Worm (Caenorhabditis elegans) whole organism, L1 larva: ENCODE measurements around the gene W06B4.1.

ENCODE experiments used
- C16A3.4 ChIP-seq: fragments of 150-350 bp; optimal IDR thresholded peaks from 2 replicates; lab custom pipeline; 2014; ENCODE audit warnings: missing biosample characterization, missing genetic modification characterization
- C34B4.2 ChIP-seq: sonication (generic microtip); optimal IDR thresholded peaks from 2 replicates; lab custom pipeline; 2017; ENCODE audit warnings: mild to moderate bottlenecking, missing genetic modification characterization, missing compliant biosample characterization
- Y116A8C.19 ChIP-seq: sonication (generic microtip); optimal IDR thresholded peaks from 2 replicates; lab custom pipeline; 2016; ENCODE audit warnings: missing compliant biosample characterization, missing genetic modification characterization, borderline replicate concordance
- ama-1 ChIP-seq: fragments of 150-350 bp; optimal IDR thresholded peaks from 2 replicates; lab custom pipeline; 2014
- blmp-1 ChIP-seq: fragments of 150-350 bp; optimal IDR thresholded peaks from 2 replicates; lab custom pipeline; 2014; ENCODE audit warnings: missing biosample characterization, missing genetic modification characterization
- ceh-63 ChIP-seq: fragments of 200-800 bp; sonication (Bioruptor generic); optimal IDR thresholded peaks from 2 replicates; lab custom pipeline; 2018; ENCODE audit warnings: mild to moderate bottlenecking, missing genetic modification characterization, missing compliant biosample characterization
- ceh-8 ChIP-seq: fragments of 200-800 bp; sonication (Bioruptor generic); optimal IDR thresholded peaks from 2 replicates; lab custom pipeline; 2018; ENCODE audit warnings: mild to moderate bottlenecking, missing genetic modification characterization, moderate library complexity, missing compliant biosample characterization
- ceh-90 ChIP-seq: sonication (generic microtip); optimal IDR thresholded peaks from 2 replicates; lab custom pipeline; 2016; ENCODE audit warnings: missing genetic modification characterization, missing compliant biosample characterization
- ces-1 ChIP-seq: fragments of 150-350 bp; optimal IDR thresholded peaks from 2 replicates; lab custom pipeline; 2014; ENCODE audit warnings: missing biosample characterization, missing genetic modification reagents, missing genetic modification characterization
- dpl-1 ChIP-seq, 3 experiments: fragments of 150-350 bp in 2 of 3; sonication (generic microtip) in 1 of 3; optimal IDR thresholded peaks; 2 replicates each; lab custom pipeline; 2014 to 2017; ENCODE audit warnings: missing biosample characterization in 3 of 3, missing genetic modification characterization in 3 of 3, missing genetic modification reagents in 3 of 3
- dsc-1 ChIP-seq: sonication (generic microtip); optimal IDR thresholded peaks from 2 replicates; lab custom pipeline; 2016; ENCODE audit warnings: mild to moderate bottlenecking, missing genetic modification characterization, missing compliant biosample characterization
- efl-1 ChIP-seq, 4 experiments: fragments of 150-350 bp; optimal IDR thresholded peaks in 3 of 4; peaks in 1 of 4; 1 replicate in 1 of 4; 2 replicates in 3 of 4; lab custom pipeline; 2014; ENCODE audit warnings: missing biosample characterization in 2 of 4, missing genetic modification characterization in 2 of 4, missing genetic modification reagents in 2 of 4
- efl-3 ChIP-seq: fragments of 200-800 bp; sonication (Bioruptor generic); optimal IDR thresholded peaks from 2 replicates; lab custom pipeline; 2018; ENCODE audit warnings: mild to moderate bottlenecking, missing genetic modification characterization, missing compliant biosample characterization
- egl-13 ChIP-seq: sonication (generic microtip); optimal IDR thresholded peaks from 2 replicates; lab custom pipeline; 2016; ENCODE audit warnings: missing genotype, missing genetic modification reagents, missing genetic modification characterization, missing compliant biosample characterization
- egl-27 ChIP-seq, 2 experiments: fragments of 150-350 bp in 1 of 2; sonication (generic microtip); optimal IDR thresholded peaks; 3 replicates each; lab custom pipeline; 2017 to 2018; ENCODE audit warnings: missing biosample characterization in 2 of 2, missing genetic modification characterization in 2 of 2, missing genetic modification reagents in 2 of 2
- ets-5 ChIP-seq: fragments of 200-800 bp; sonication (Bioruptor generic); IDR thresholded peaks from 2 replicates; pipeline ENCODE4 v1.3.6; 2022; ENCODE audit warnings: missing genetic modification characterization, missing compliant biosample characterization
- fkh-8 ChIP-seq: sonication (generic microtip); optimal IDR thresholded peaks from 2 replicates; lab custom pipeline; 2016; ENCODE audit warnings: mild to moderate bottlenecking, missing genetic modification characterization, missing compliant biosample characterization
- fos-1 ChIP-seq: fragments of 150-350 bp; optimal IDR thresholded peaks from 2 replicates; lab custom pipeline; 2014; ENCODE audit warnings: missing biosample characterization, missing genetic modification characterization
- grh-1 ChIP-seq: fragments of 200-800 bp; sonication (Bioruptor generic); IDR thresholded peaks from 2 replicates; pipeline ENCODE4 v1.3.6; 2022; ENCODE audit warnings: missing genetic modification reagents, missing genetic modification characterization, missing compliant biosample characterization
- isw-1 ChIP-seq: fragments of 200-800 bp; sonication (Bioruptor generic); IDR thresholded peaks from 2 replicates; pipeline ENCODE4 v1.3.6; 2022; ENCODE audit warnings: missing genetic modification characterization, missing compliant biosample characterization
- lin-13 ChIP-seq: fragments of 150-350 bp; optimal IDR thresholded peaks from 2 replicates; lab custom pipeline; 2014; ENCODE audit warnings: missing biosample characterization, missing genetic modification reagents, missing genetic modification characterization
- lin-14 ChIP-seq: fragments of 200-800 bp; sonication (Bioruptor generic); optimal IDR thresholded peaks from 2 replicates; lab custom pipeline; 2018; ENCODE audit warnings: mild to moderate bottlenecking, missing genetic modification characterization, moderate library complexity, missing compliant biosample characterization
- lin-35 ChIP-seq, 2 experiments: fragments of 150-350 bp; optimal IDR thresholded peaks; 2 replicates each; lab custom pipeline; 2014; ENCODE audit warnings: missing biosample characterization in 2 of 2, missing genetic modification characterization in 2 of 2, missing genetic modification reagents in 2 of 2
- lir-3 ChIP-seq: sonication (generic microtip); optimal IDR thresholded peaks from 2 replicates; lab custom pipeline; 2016; ENCODE audit warnings: mild to moderate bottlenecking, missing genetic modification characterization, moderate library complexity, missing compliant biosample characterization; ENCODE audit not compliant: poor library complexity
- lsy-2 ChIP-seq, 2 experiments: fragments of 150-350 bp; optimal IDR thresholded peaks; 2 replicates each; lab custom pipeline; 2014; ENCODE audit warnings: missing biosample characterization in 2 of 2, missing genetic modification characterization in 2 of 2
- mab-9 ChIP-seq: fragments of 200-800 bp; sonication (Bioruptor generic); IDR thresholded peaks from 2 replicates; pipeline ENCODE4 v1.3.6; 2022; ENCODE audit warnings: missing genetic modification reagents, missing genetic modification characterization, missing compliant biosample characterization
- mdl-1 ChIP-seq, 2 experiments: fragments of 150-350 bp; optimal IDR thresholded peaks; 2 replicates each; lab custom pipeline; 2014 to 2017; ENCODE audit warnings: missing biosample characterization in 2 of 2, missing genetic modification characterization in 2 of 2, inconsistent platforms in 1 of 2
- mef-2 ChIP-seq: fragments of 150-350 bp; optimal IDR thresholded peaks from 2 replicates; lab custom pipeline; 2014; ENCODE audit warnings: missing biosample characterization, missing genetic modification characterization
- nhr-11 ChIP-seq: fragments of 150-350 bp; optimal IDR thresholded peaks from 2 replicates; lab custom pipeline; 2014; ENCODE audit warnings: missing biosample characterization, missing genetic modification characterization
- nhr-28 ChIP-seq: fragments of 150-350 bp; optimal IDR thresholded peaks from 2 replicates; lab custom pipeline; 2014; ENCODE audit warnings: missing biosample characterization, missing genetic modification characterization
- nhr-47 ChIP-seq: sonication (generic microtip); optimal IDR thresholded peaks from 2 replicates; lab custom pipeline; 2016; ENCODE audit warnings: mild to moderate bottlenecking, missing genetic modification characterization, moderate library complexity, missing compliant biosample characterization
- nhr-71 ChIP-seq: sonication (generic microtip); optimal IDR thresholded peaks from 2 replicates; lab custom pipeline; 2016; ENCODE audit warnings: mild to moderate bottlenecking, missing genetic modification characterization, moderate library complexity, missing compliant biosample characterization
- nhr-76 ChIP-seq: sonication (generic microtip); optimal IDR thresholded peaks from 2 replicates; lab custom pipeline; 2017; ENCODE audit warnings: missing biosample characterization, missing genetic modification characterization
- nhr-84 ChIP-seq: sonication (generic microtip); optimal IDR thresholded peaks from 2 replicates; lab custom pipeline; 2017; ENCODE audit warnings: missing biosample characterization, missing genetic modification characterization
- nhr-85 ChIP-seq: sonication (generic microtip); peaks from one replicate; lab custom pipeline; 2016; ENCODE audit warnings: missing genetic modification characterization, inconsistent platforms, missing compliant biosample characterization
- nhr-90 ChIP-seq: sonication (generic microtip); optimal IDR thresholded peaks from 2 replicates; lab custom pipeline; 2016; ENCODE audit warnings: mild to moderate bottlenecking, missing genetic modification characterization, missing compliant biosample characterization; ENCODE audit not compliant: poor library complexity
- pag-3 ChIP-seq: sonication (generic microtip); optimal IDR thresholded peaks from 2 replicates; lab custom pipeline; 2017; ENCODE audit warnings: missing genetic modification characterization, mild to moderate bottlenecking, missing compliant biosample characterization, antibody characterized with exemption, borderline replicate concordance; ENCODE audit not compliant: insufficient read depth
- pqm-1 ChIP-seq: sonication (generic microtip); optimal IDR thresholded peaks from 3 replicates; lab custom pipeline; 2017; ENCODE audit warnings: missing biosample characterization, missing genetic modification characterization
- rnt-1 ChIP-seq: sonication (generic microtip); optimal IDR thresholded peaks from 2 replicates; lab custom pipeline; 2016; ENCODE audit warnings: mild to moderate bottlenecking, missing genetic modification characterization, moderate library complexity, missing compliant biosample characterization
- snpc-4 ChIP-seq: fragments of 150-350 bp; optimal IDR thresholded peaks from 2 replicates; lab custom pipeline; 2014; ENCODE audit warnings: missing biosample characterization, missing genetic modification characterization
- snu-23 ChIP-seq: sonication (generic microtip); optimal IDR thresholded peaks from 2 replicates; lab custom pipeline; 2016; ENCODE audit warnings: missing genetic modification characterization, missing compliant biosample characterization
- sox-4 ChIP-seq: sonication (generic microtip); optimal IDR thresholded peaks from 2 replicates; lab custom pipeline; 2016; ENCODE audit warnings: missing genetic modification characterization, missing compliant biosample characterization
- sptf-1 ChIP-seq: fragments of 150-350 bp; optimal IDR thresholded peaks from 2 replicates; lab custom pipeline; 2014; ENCODE audit warnings: missing biosample characterization, missing genetic modification characterization
- swsn-7 ChIP-seq: sonication (generic microtip); optimal IDR thresholded peaks from 2 replicates; lab custom pipeline; 2016; ENCODE audit warnings: missing genetic modification characterization, missing compliant biosample characterization
- unc-86 ChIP-seq: sonication (generic microtip); optimal IDR thresholded peaks from 2 replicates; lab custom pipeline; 2016; ENCODE audit warnings: missing genetic modification characterization, missing compliant biosample characterization
- ztf-11 ChIP-seq, 2 experiments: sonication (generic microtip); optimal IDR thresholded peaks; 2 replicates each; lab custom pipeline; 2016 to 2017; ENCODE audit warnings: missing genetic modification characterization in 2 of 2, missing biosample characterization in 1 of 2, missing compliant biosample characterization in 1 of 2

W06B4.1 gene

ce11 chrII:4489288-4489687 lies 17.9 kb downstream of the W06B4.1 start, which contains the start of gene T05C1.3:
TSS of gene T05C1.3 (minus strand) at chrII:4489388.
- TF ChIP-seq nhr-85 (tag; lab: Kevin White, UChicago) (no peak), mef-2 (tag; lab: Kevin White, UChicago) (no peak), ceh-90 (tag; lab: Kevin White, UChicago) (no peak), Y116A8C.19 (tag; lab: Kevin White, UChicago) (no peak)

- TF ChIP-seq lir-3 (tag; lab: Kevin White, UChicago) (no peak), grh-1 (GFP tag; lab: Robert Waterston, UW) (no peak), egl-27 (tag; optimal IDR thresholded peaks at IDR 0.05; lab: Kevin White, UChicago) (no peak), sox-4 (tag; lab: Kevin White, UChicago) (no peak), nhr-84 (tag; lab: Kevin White, UChicago) (no peak), nhr-76 (tag; lab: Kevin White, UChicago) (no peak), isw-1 (GFP tag; lab: Robert Waterston, UW) (no peak), pqm-1 (tag; lab: Kevin White, UChicago) (no peak), ceh-8 (GFP tag; lab: Kevin White, UChicago) (no peak), dsc-1 (tag; lab: Kevin White, UChicago) (no peak), sptf-1 (tag; lab: Kevin White, UChicago) (no peak), mdl-1 (tag; optimal IDR thresholded peaks at IDR 0.05; lab: Kevin White, UChicago) (no peak), C16A3.4 (no peak), nhr-28 (tag; lab: Kevin White, UChicago) (no peak), ama-1 (lab: Kevin White, UChicago) (no peak), rnt-1 (tag; lab: Kevin White, UChicago) (no peak), nhr-85 (tag; lab: Kevin White, UChicago) (no peak), blmp-1 (tag; lab: Kevin White, UChicago) (no peak)
These were observed 19.3 kb downstream of the W06B4.1 start, which contains the start of gene T05C1.5 for ce11 chrII:4490729-4491128. TSS of gene T05C1.5 (minus strand) at chrII:4490829.

- TF ChIP-seq efl-1 (optimal IDR thresholded peaks at IDR 0.05; lab: Kevin White, UChicago) = peak in 1 of 2 experiments; percentile 13
- TF ChIP-seq efl-1 (GFP tag; optimal IDR thresholded peaks at IDR 0.05 in 1 of 2; lab: Kevin White, UChicago) = no peak
- no peak for TF ChIP-seq unc-86 (tag; lab: Kevin White, UChicago)
- no peak for TF ChIP-seq fkh-8
- no peak for TF ChIP-seq ceh-8 (GFP tag; lab: Kevin White, UChicago)
- TF ChIP-seq nhr-47 = no peak
- no peak for TF ChIP-seq dpl-1 (GFP tag; optimal IDR thresholded peaks at IDR 0.05; lab: Kevin White, UChicago)
- TF ChIP-seq nhr-90 = no peak
- TF ChIP-seq lin-13 (GFP tag; lab: Kevin White, UChicago) = peak; percentile 5
- no peak for TF ChIP-seq sox-4 (tag; lab: Kevin White, UChicago)
- no peak for TF ChIP-seq egl-13 (tag; lab: Kevin White, UChicago)
- peak; percentile 78 for TF ChIP-seq nhr-71
- peak; percentile 52 for TF ChIP-seq mef-2 (tag; lab: Kevin White, UChicago)
- TF ChIP-seq pag-3 = no peak
- no peak for TF ChIP-seq efl-3
- TF ChIP-seq swsn-7 = no peak
- TF ChIP-seq blmp-1 (tag; lab: Kevin White, UChicago) = no peak
- no peak for TF ChIP-seq snpc-4 (tag; lab: Kevin White, UChicago)
- no peak for TF ChIP-seq nhr-11 (tag; lab: Kevin White, UChicago)
- no peak for TF ChIP-seq ama-1 (lab: Kevin White, UChicago)
- TF ChIP-seq nhr-28 (tag; lab: Kevin White, UChicago) = no peak
- TF ChIP-seq isw-1 (GFP tag; lab: Robert Waterston, UW) = no peak
- no peak for TF ChIP-seq mab-9 (GFP tag; lab: Robert Waterston, UW)
- peak; percentile 24 to 49 for TF ChIP-seq lsy-2 (tag; optimal IDR thresholded peaks at IDR 0.05; lab: Kevin White, UChicago)
- TF ChIP-seq C16A3.4 = no peak
- no peak for TF ChIP-seq C34B4.2 (tag; lab: Kevin White, UChicago)
- TF ChIP-seq grh-1 (GFP tag; lab: Robert Waterston, UW) = no peak
- no peak for TF ChIP-seq pqm-1 (tag; lab: Kevin White, UChicago)
- no peak for TF ChIP-seq mdl-1 (tag; optimal IDR thresholded peaks at IDR 0.05; lab: Kevin White, UChicago)
- TF ChIP-seq lin-35 (GFP tag; optimal IDR thresholded peaks at IDR 0.05; lab: Kevin White, UChicago) = no peak
- TF ChIP-seq fos-1 (tag; lab: Kevin White, UChicago) = no peak
- TF ChIP-seq ces-1 = no peak
- no peak for TF ChIP-seq ztf-11 (tag; optimal IDR thresholded peaks at IDR 0.05; lab: Kevin White, UChicago)
- no peak for TF ChIP-seq ceh-63 (GFP tag; lab: Kevin White, UChicago)
- peak; percentile 81 for TF ChIP-seq lin-14 (GFP tag; lab: Kevin White, UChicago)
- peak; percentile 27 for TF ChIP-seq snu-23 (GFP tag; lab: Kevin White, UChicago)
- TF ChIP-seq nhr-85 (tag; lab: Kevin White, UChicago) = no peak
- no peak for TF ChIP-seq ets-5 (GFP tag; lab: Robert Waterston, UW)
These were observed 23.1 kb downstream of the W06B4.1 start for ce11 chrII:4494532-4494931.
